Worm (Caenorhabditis elegans) whole organism, L1 larva: ENCODE measurements around the gene F16B12.4.

ENCODE experiments used
- Y116A8C.19 ChIP-seq: sonication (generic microtip); optimal IDR thresholded peaks from 2 replicates; lab custom pipeline; 2016; ENCODE audit warnings: missing compliant biosample characterization, missing genetic modification characterization, borderline replicate concordance
- ama-1 ChIP-seq: fragments of 150-350 bp; optimal IDR thresholded peaks from 2 replicates; lab custom pipeline; 2014
- ceh-90 ChIP-seq: sonication (generic microtip); optimal IDR thresholded peaks from 2 replicates; lab custom pipeline; 2016; ENCODE audit warnings: missing genetic modification characterization, missing compliant biosample characterization
- ces-1 ChIP-seq: fragments of 150-350 bp; optimal IDR thresholded peaks from 2 replicates; lab custom pipeline; 2014; ENCODE audit warnings: missing biosample characterization, missing genetic modification reagents, missing genetic modification characterization
- fos-1 ChIP-seq: fragments of 150-350 bp; optimal IDR thresholded peaks from 2 replicates; lab custom pipeline; 2014; ENCODE audit warnings: missing biosample characterization, missing genetic modification characterization
- jun-1 ChIP-seq: fragments of 150-350 bp; optimal IDR thresholded peaks from 2 replicates; lab custom pipeline; 2014; ENCODE audit warnings: missing biosample characterization, missing genetic modification reagents, missing genetic modification characterization
- lin-13 ChIP-seq: fragments of 150-350 bp; optimal IDR thresholded peaks from 2 replicates; lab custom pipeline; 2014; ENCODE audit warnings: missing biosample characterization, missing genetic modification reagents, missing genetic modification characterization
- lin-14 ChIP-seq: fragments of 200-800 bp; sonication (Bioruptor generic); optimal IDR thresholded peaks from 2 replicates; lab custom pipeline; 2018; ENCODE audit warnings: mild to moderate bottlenecking, missing genetic modification characterization, moderate library complexity, missing compliant biosample characterization
- nhr-237 ChIP-seq: fragments of 150-350 bp; optimal IDR thresholded peaks from 2 replicates; lab custom pipeline; 2014; ENCODE audit warnings: missing biosample characterization, missing genetic modification characterization
- nhr-76 ChIP-seq: sonication (generic microtip); optimal IDR thresholded peaks from 2 replicates; lab custom pipeline; 2017; ENCODE audit warnings: missing biosample characterization, missing genetic modification characterization
- nhr-77 ChIP-seq: fragments of 150-350 bp; optimal IDR thresholded peaks from 2 replicates; lab custom pipeline; 2014; ENCODE audit warnings: missing biosample characterization, missing genetic modification characterization
- pqm-1 ChIP-seq: sonication (generic microtip); optimal IDR thresholded peaks from 3 replicates; lab custom pipeline; 2017; ENCODE audit warnings: missing biosample characterization, missing genetic modification characterization
- rnt-1 ChIP-seq: sonication (generic microtip); optimal IDR thresholded peaks from 2 replicates; lab custom pipeline; 2016; ENCODE audit warnings: mild to moderate bottlenecking, missing genetic modification characterization, moderate library complexity, missing compliant biosample characterization
- vab-15 ChIP-seq: sonication (generic microtip); optimal IDR thresholded peaks from 2 replicates; lab custom pipeline; 2017; ENCODE audit warnings: missing genotype, mild to moderate bottlenecking, missing genetic modification characterization, missing compliant biosample characterization

DNA sequence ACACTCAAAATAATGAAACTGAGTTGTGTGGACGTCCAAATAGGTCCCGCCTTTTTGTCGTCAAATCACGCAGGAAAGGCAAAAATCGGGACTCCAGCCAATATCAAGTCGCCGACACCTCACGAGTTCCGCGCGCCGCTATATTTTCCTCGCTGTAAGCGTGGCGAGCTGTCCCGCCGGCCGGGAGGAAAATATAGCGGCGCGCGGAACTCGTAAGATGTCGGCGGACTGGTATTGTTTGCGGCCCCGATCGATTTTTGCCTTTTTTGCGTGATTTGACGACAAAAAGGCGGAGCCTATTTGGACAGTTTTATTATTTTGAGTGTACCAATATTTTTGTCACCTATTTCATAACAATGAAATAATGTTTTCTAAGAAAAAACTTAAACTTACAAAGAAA is 35.7 kb downstream of the F16B12.4 start:
- no peak for TF ChIP-seq ceh-90 (tag; lab: Kevin White, UChicago)
- no peak for TF ChIP-seq pqm-1
- TF ChIP-seq Y116A8C.19: no peak
- no peak for TF ChIP-seq jun-1 (tag; lab: Kevin White, UChicago)
- no peak for TF ChIP-seq vab-15 (tag; lab: Kevin White, UChicago)
- TF ChIP-seq nhr-237 (tag; lab: Kevin White, UChicago): no peak
- TF ChIP-seq fos-1 (tag; lab: Kevin White, UChicago): no peak
- no peak for TF ChIP-seq ces-1
- TF ChIP-seq nhr-76 (tag; lab: Kevin White, UChicago): no peak
- no peak for TF ChIP-seq ama-1 (lab: Kevin White, UChicago)
- TF ChIP-seq rnt-1 (tag; lab: Kevin White, UChicago): no peak
- TF ChIP-seq lin-14 (GFP tag; lab: Kevin White, UChicago): no peak
- TF ChIP-seq nhr-77 (tag; lab: Kevin White, UChicago): no peak
- TF ChIP-seq lin-13 (GFP tag; lab: Kevin White, UChicago): no peak
